Fruit fly (Drosophila melanogaster) whole organism, embryonic: ENCODE measurements around the gene Mst77F.
A peak's percentile ranks its signal among the peaks of the same experiment; 100 is the strongest.

ENCODE experiments used
- CG10959 ChIP-seq: fragments of 200-800 bp; sonication (Bioruptor generic); IDR thresholded peaks from 2 replicates; pipeline ENCODE4 v1.3.6; 2022; ENCODE audit warnings: missing biosample characterization, missing genetic modification characterization
- CG10979 ChIP-seq: fragments of 200-800 bp; sonication (Bioruptor generic); optimal IDR thresholded peaks from 2 replicates; lab custom pipeline; 2018; ENCODE audit warnings: missing biosample characterization, mild to moderate bottlenecking, missing genetic modification characterization, moderate library complexity
- CG11398 ChIP-seq: fragments of 200-800 bp; sonication (Bioruptor generic); optimal IDR thresholded peaks from 2 replicates; lab custom pipeline; 2016; ENCODE audit warnings: missing biosample characterization, missing genetic modification characterization
- CG13123 ChIP-seq: fragments of 200-800 bp; sonication (Bioruptor generic); optimal IDR thresholded peaks from 2 replicates; lab custom pipeline; 2016; ENCODE audit warnings: missing biosample characterization, missing genetic modification characterization
- CG13287 ChIP-seq: fragments of 200-800 bp; sonication (Bioruptor generic); IDR thresholded peaks from 2 replicates; pipeline ENCODE4 v1.3.6; 2022; ENCODE audit warnings: missing biosample characterization, missing genetic modification characterization; ENCODE audit not compliant: partially characterized antibody
- CG13424 ChIP-seq: fragments of 200-800 bp; sonication (Bioruptor generic); optimal IDR thresholded peaks from 2 replicates; lab custom pipeline; 2019; ENCODE audit warnings: missing biosample characterization, mild to moderate bottlenecking, missing genetic modification characterization, moderate library complexity
- CG15011 ChIP-seq: fragments of 200-800 bp; sonication (Bioruptor generic); optimal IDR thresholded peaks from 3 replicates; lab custom pipeline; 2018; ENCODE audit warnings: missing biosample characterization, mild to moderate bottlenecking, missing genetic modification characterization
- CG15073 ChIP-seq: fragments of 200-800 bp; sonication (Bioruptor generic); optimal IDR thresholded peaks from 2 replicates; lab custom pipeline; 2016; ENCODE audit warnings: missing biosample characterization, missing genetic modification characterization
- CG1529 ChIP-seq: fragments of 200-800 bp; sonication (Bioruptor generic); optimal IDR thresholded peaks from 3 replicates; lab custom pipeline; 2018; ENCODE audit warnings: missing biosample characterization, missing genetic modification characterization
- CG15479 ChIP-seq: fragments of 200-800 bp; sonication (Bioruptor generic); optimal IDR thresholded peaks from 3 replicates; lab custom pipeline; 2019; ENCODE audit warnings: missing biosample characterization, mild to moderate bottlenecking, missing genetic modification characterization, moderate library complexity
- CG16813 ChIP-seq: fragments of 200-800 bp; sonication (Bioruptor generic); IDR thresholded peaks from 3 replicates; pipeline ENCODE4 v1.3.6; 2022; ENCODE audit warnings: missing biosample characterization, missing genetic modification characterization; ENCODE audit not compliant: partially characterized antibody
- CG1792 ChIP-seq: fragments of 200-800 bp; sonication (Bioruptor generic); optimal IDR thresholded peaks from 2 replicates; lab custom pipeline; 2016; ENCODE audit warnings: missing biosample characterization, missing genetic modification characterization
- CG2116 ChIP-seq: fragments of 200-800 bp; sonication (Bioruptor generic); optimal IDR thresholded peaks from 3 replicates; lab custom pipeline; 2018; ENCODE audit warnings: missing biosample characterization, mild to moderate bottlenecking, missing genetic modification characterization
- CG30020 ChIP-seq: fragments of 200-800 bp; optimal IDR thresholded peaks from 2 replicates; lab custom pipeline; 2019; ENCODE audit warnings: missing biosample characterization, mild to moderate bottlenecking, missing genetic modification characterization, moderate library complexity
- CG3281 ChIP-seq: fragments of 200-800 bp; sonication (Bioruptor generic); optimal IDR thresholded peaks from 3 replicates; lab custom pipeline; 2017; ENCODE audit warnings: missing biosample characterization, mild to moderate bottlenecking, missing genetic modification characterization
- CG43689 ChIP-seq: fragments of 200-800 bp; sonication (Bioruptor generic); IDR thresholded peaks from 2 replicates; pipeline ENCODE4 v1.3.6; 2022; ENCODE audit warnings: missing biosample characterization, missing genetic modification characterization
- CG6175 ChIP-seq: fragments of 200-800 bp; sonication (Bioruptor generic); IDR thresholded peaks from 3 replicates; pipeline ENCODE4 v1.3.6; 2022; ENCODE audit warnings: missing biosample characterization, missing genetic modification characterization
- CG8388 ChIP-seq: fragments of 200-800 bp; sonication (Bioruptor generic); optimal IDR thresholded peaks from 2 replicates; lab custom pipeline; 2019; ENCODE audit warnings: missing biosample characterization, mild to moderate bottlenecking, missing genetic modification characterization, moderate library complexity
- CG9437 ChIP-seq: fragments of 200-800 bp; sonication (Bioruptor generic); optimal IDR thresholded peaks from 2 replicates; lab custom pipeline; 2018; ENCODE audit warnings: missing biosample characterization, mild to moderate bottlenecking, missing genetic modification characterization
- Dbx ChIP-seq: fragments of 200-800 bp; sonication (Bioruptor generic); IDR thresholded peaks from 3 replicates; pipeline ENCODE4 v1.3.6; 2022; ENCODE audit warnings: missing biosample characterization, missing genetic modification characterization
- Dll ChIP-seq: fragments of 200-800 bp; sonication (Bioruptor generic); IDR thresholded peaks from 4 replicates; pipeline ENCODE4 v1.3.6; 2022; ENCODE audit warnings: missing biosample characterization, missing genetic modification characterization; ENCODE audit not compliant: partially characterized antibody
- Ets97D ChIP-seq: fragments of 200-800 bp; sonication (Bioruptor generic); optimal IDR thresholded peaks from 3 replicates; lab custom pipeline; 2016; ENCODE audit warnings: missing biosample characterization, missing genetic modification characterization
- Gsc ChIP-seq: fragments of 200-800 bp; sonication (Bioruptor generic); IDR thresholded peaks from 2 replicates; pipeline ENCODE4 v1.3.6; 2022; ENCODE audit warnings: missing biosample characterization, missing genetic modification characterization
- Hey ChIP-seq: fragments of 200-800 bp; sonication (Bioruptor generic); optimal IDR thresholded peaks from 3 replicates; lab custom pipeline; 2018; ENCODE audit warnings: missing biosample characterization, mild to moderate bottlenecking, missing genetic modification characterization
- Hsf ChIP-seq: fragments of 200-800 bp; sonication (Bioruptor generic); optimal IDR thresholded peaks from 3 replicates; lab custom pipeline; 2016; ENCODE audit warnings: missing biosample characterization, missing genetic modification characterization
- Lim3 ChIP-seq: fragments of 200-800 bp; sonication (Bioruptor generic); IDR thresholded peaks from 2 replicates; pipeline ENCODE4 v1.3.6; 2022; ENCODE audit warnings: missing biosample characterization, missing genetic modification characterization
- Six4 ChIP-seq: fragments of 200-800 bp; sonication (Bioruptor generic); optimal IDR thresholded peaks from 2 replicates; lab custom pipeline; 2016; ENCODE audit warnings: missing biosample characterization, missing genetic modification characterization
- Usf ChIP-seq: fragments of 200-800 bp; sonication (Bioruptor generic); optimal IDR thresholded peaks from 2 replicates; lab custom pipeline; 2017; ENCODE audit warnings: missing genotype, missing biosample characterization, missing genetic modification characterization
- ara ChIP-seq: fragments of 200-800 bp; sonication (Bioruptor generic); IDR thresholded peaks from 2 replicates; pipeline ENCODE4 v1.3.6; 2022; ENCODE audit warnings: missing biosample characterization, missing genetic modification characterization
- chm ChIP-seq: fragments of 200-800 bp; sonication (Bioruptor generic); IDR thresholded peaks from 2 replicates; pipeline ENCODE4 v1.3.6; 2022; ENCODE audit warnings: missing biosample characterization, missing genetic modification characterization
- chn ChIP-seq: fragments of 200-800 bp; sonication (Bioruptor generic); optimal IDR thresholded peaks from 2 replicates; lab custom pipeline; 2016; ENCODE audit warnings: missing biosample characterization, missing genetic modification characterization
- crc ChIP-seq: fragments of 200-800 bp; sonication (Bioruptor generic); optimal IDR thresholded peaks from 2 replicates; lab custom pipeline; 2016; ENCODE audit warnings: missing biosample characterization, missing genetic modification characterization
- dimm ChIP-seq: fragments of 200-800 bp; sonication (Bioruptor generic); IDR thresholded peaks from 2 replicates; pipeline ENCODE4 v1.3.6; 2022; ENCODE audit warnings: missing biosample characterization, missing genetic modification characterization
- disco-r ChIP-seq: fragments of 200-800 bp; sonication (Bioruptor generic); optimal IDR thresholded peaks from 2 replicates; lab custom pipeline; 2016; ENCODE audit warnings: missing biosample characterization, missing genetic modification characterization
- fd102C ChIP-seq: fragments of 200-800 bp; sonication (Bioruptor generic); optimal IDR thresholded peaks from 2 replicates; lab custom pipeline; 2018; ENCODE audit warnings: missing biosample characterization, mild to moderate bottlenecking, missing genetic modification characterization, moderate library complexity
- ftz-f1 ChIP-seq: fragments of 200-800 bp; sonication (Bioruptor generic); optimal IDR thresholded peaks from 2 replicates; lab custom pipeline; 2016; ENCODE audit warnings: missing biosample characterization, missing genetic modification characterization
- gcm2 ChIP-seq: fragments of 200-800 bp; sonication (Bioruptor generic); optimal IDR thresholded peaks from 2 replicates; lab custom pipeline; 2016; ENCODE audit warnings: missing biosample characterization, missing genetic modification characterization
- gfzf ChIP-seq: fragments of 200-800 bp; sonication (Bioruptor generic); optimal IDR thresholded peaks from 2 replicates; lab custom pipeline; 2016; ENCODE audit warnings: missing biosample characterization, mild to moderate bottlenecking, missing genetic modification characterization, moderate library complexity
- hth ChIP-seq: fragments of >200 bp; optimal IDR thresholded peaks from 2 replicates; lab custom pipeline; 2017; ENCODE audit warnings: inconsistent platforms
- ken ChIP-seq: fragments of 200-800 bp; sonication (Bioruptor generic); IDR thresholded peaks from 3 replicates; pipeline ENCODE4 v1.3.6; 2022; ENCODE audit warnings: missing biosample characterization, missing genetic modification characterization
- knrl ChIP-seq: fragments of 200-800 bp; sonication (Bioruptor generic); IDR thresholded peaks from 3 replicates; pipeline ENCODE4 v1.3.6; 2022; ENCODE audit warnings: missing biosample characterization, missing genetic modification characterization; ENCODE audit not compliant: partially characterized antibody
- nau ChIP-seq: fragments of 200-800 bp; sonication (Bioruptor generic); optimal IDR thresholded peaks from 3 replicates; lab custom pipeline; 2017; ENCODE audit warnings: missing biosample characterization, mild to moderate bottlenecking, missing genetic modification characterization, missing genetic modification reagents
- nom ChIP-seq: fragments of 200-800 bp; sonication (Bioruptor generic); optimal IDR thresholded peaks from 2 replicates; lab custom pipeline; 2017; ENCODE audit warnings: missing biosample characterization, missing genetic modification characterization, mild to moderate bottlenecking, moderate library complexity, missing genetic modification reagents
- odd ChIP-seq: fragments of 200-800 bp; sonication (Bioruptor generic); optimal IDR thresholded peaks from 2 replicates; lab custom pipeline; 2017; ENCODE audit warnings: missing biosample characterization, mild to moderate bottlenecking, missing genetic modification characterization
- pb ChIP-seq: fragments of 200-800 bp; sonication (Bioruptor generic); optimal IDR thresholded peaks from 3 replicates; lab custom pipeline; 2016; ENCODE audit warnings: missing biosample characterization, missing genetic modification characterization
- phol ChIP-seq: fragments of 200-800 bp; sonication (Bioruptor generic); optimal IDR thresholded peaks from 3 replicates; lab custom pipeline; 2018; ENCODE audit warnings: missing biosample characterization, mild to moderate bottlenecking, missing genetic modification characterization, moderate library complexity
- sim ChIP-seq: fragments of 200-800 bp; sonication (Bioruptor generic); IDR thresholded peaks from 2 replicates; pipeline ENCODE4 v1.3.6; 2022; ENCODE audit warnings: missing biosample characterization, missing genetic modification characterization
- sr ChIP-seq: fragments of 200-800 bp; sonication (Bioruptor generic); IDR thresholded peaks from 3 replicates; pipeline ENCODE4 v1.3.6; 2022; ENCODE audit warnings: missing biosample characterization, missing genetic modification characterization
- trh ChIP-seq: fragments of 200-800 bp; sonication (Bioruptor generic); optimal IDR thresholded peaks from 2 replicates; lab custom pipeline; 2016; ENCODE audit warnings: missing biosample characterization, missing genetic modification characterization
- ttk ChIP-seq: fragments of 200-800 bp; sonication (Bioruptor generic); IDR thresholded peaks from 2 replicates; pipeline ENCODE4 v2.1.2; 2022; ENCODE audit warnings: missing biosample characterization, missing genetic modification characterization
- vvl ChIP-seq: fragments of 200-800 bp; sonication (Bioruptor generic); IDR thresholded peaks from 2 replicates; pipeline ENCODE4 v1.3.6; 2022; ENCODE audit warnings: missing biosample characterization, missing genetic modification characterization
- wor ChIP-seq: fragments of 200-800 bp; sonication (Bioruptor generic); IDR thresholded peaks from 2 replicates; pipeline ENCODE4 v1.3.6; 2022; ENCODE audit warnings: missing biosample characterization, missing genetic modification characterization
- z ChIP-seq: fragments of 200-800 bp; sonication (Bioruptor generic); IDR thresholded peaks from 3 replicates; pipeline ENCODE4 v1.3.6; 2022; ENCODE audit warnings: missing biosample characterization, missing genetic modification characterization

Mst77F gene

DNA sequence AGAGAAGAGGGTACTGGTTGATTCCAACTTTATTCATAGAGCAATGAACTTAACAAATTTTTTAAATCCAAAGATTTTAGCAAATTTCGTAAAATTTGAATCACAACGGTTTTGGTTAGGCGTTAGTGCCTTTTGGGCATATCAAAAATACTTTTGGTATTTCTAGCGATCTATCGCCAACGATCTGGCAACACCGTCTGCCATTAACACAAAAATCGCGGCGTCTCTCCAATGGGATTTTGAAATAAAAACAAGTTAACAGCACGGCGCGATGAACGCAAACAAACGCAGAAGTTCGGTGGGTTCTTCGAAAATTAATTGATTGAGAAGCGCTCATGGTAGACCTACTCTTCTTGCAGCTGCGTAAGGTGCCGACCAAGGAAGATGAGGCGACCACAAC, 17.6 kb downstream of the Mst77F start, which contains the start of gene Spc105R (continued):
- TF ChIP-seq CG8388 (GFP tag; lab: Kevin White, UChicago) (no peak), Ets97D (peak; percentile 86), gfzf (GFP tag; lab: Kevin White, UChicago) (peak; percentile 86), ken (GFP tag; lab: Robert Waterston, UW) (no peak), chn (no peak), CG15073 (GFP tag; lab: Kevin White, UChicago) (no peak), Hey (tag; lab: Kevin White, UChicago) (no peak), CG13287 (GFP tag; lab: Robert Waterston, UW) (peak; percentile 56; the same call in 1 of the 2 replicates), CG13424 (no peak), ftz-f1 (GFP tag; lab: Kevin White, UChicago) (no peak), CG15479 (GFP tag; lab: Kevin White, UChicago) (no peak), crc (GFP tag; lab: Kevin White, UChicago) (no peak), CG11398 (GFP tag; lab: Kevin White, UChicago) (no peak), CG43689 (GFP tag; lab: Robert Waterston, UW) (no peak), CG10979 (no peak), Six4 (GFP tag; lab: Kevin White, UChicago) (no peak), Usf (no peak), wor (no peak), fd102C (GFP tag; lab: Kevin White, UChicago) (no peak), ara (GFP tag; lab: Robert Waterston, UW) (no peak), nom (no peak), Hsf (no peak), ttk (GFP tag; lab: Robert Waterston, UW) (no peak), nau (GFP tag; lab: Kevin White, UChicago) (no peak), CG2116 (GFP tag; lab: Kevin White, UChicago) (peak; percentile 32), knrl (GFP tag; lab: Robert Waterston, UW) (0 out of 3 replicates have a peak, but pooled peaks have one; percentile 12), z (no peak), Dll (GFP tag; lab: Robert Waterston, UW) (peak; percentile 53; the same call in 2 of the 4 replicates), odd (GFP tag; lab: Kevin White, UChicago) (no peak), CG10959 (no peak), CG9437 (GFP tag; lab: Kevin White, UChicago) (no peak), CG3281 (GFP tag; lab: Kevin White, UChicago) (no peak), Lim3 (no peak), vvl (GFP tag; lab: Robert Waterston, UW) (no peak), trh (no peak), sim (GFP tag; lab: Robert Waterston, UW) (no peak), disco-r (no peak)

DNA sequence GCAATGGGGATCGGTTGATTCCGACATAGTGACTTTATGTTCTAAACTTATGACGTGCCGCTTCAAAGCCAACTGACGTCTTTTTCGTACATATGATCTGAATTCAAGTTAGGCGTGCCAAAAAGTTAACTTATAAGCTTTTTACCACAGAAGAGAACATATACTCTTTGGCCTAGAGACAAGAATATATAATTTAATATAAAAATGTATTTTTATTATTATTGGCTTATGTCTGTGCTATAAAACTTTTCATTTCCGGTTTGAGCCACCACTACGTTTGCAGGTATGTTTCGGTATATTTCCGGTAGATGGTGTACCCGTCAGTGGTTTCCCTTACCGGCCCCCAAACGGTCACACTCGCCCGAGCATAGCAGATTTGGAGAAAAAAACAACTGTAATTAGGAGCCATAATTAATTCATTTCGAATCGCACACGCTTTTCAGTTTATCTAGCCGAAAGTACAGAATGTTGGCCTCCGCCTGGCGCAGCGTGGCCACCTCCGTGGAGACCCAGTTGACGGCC, 19.4 kb downstream of the Mst77F start, which contains the start of the genes CG3698 and tzn:
CG3698 (minus strand) TSS at position 51 of the 522 bp plus-strand sequence.
tzn (plus strand) TSS at position 321 of the 522 bp plus-strand sequence.
- peak; percentile 94 for TF ChIP-seq phol
- TF ChIP-seq dimm (GFP tag; lab: Robert Waterston, UW), result peak; percentile 83
- TF ChIP-seq sr, result peak; percentile 88
- peak; percentile 66 for TF ChIP-seq CG30020 (tag; lab: Kevin White, UChicago)
- peak; percentile 87 for TF ChIP-seq CG15011 (GFP tag; lab: Kevin White, UChicago)
- TF ChIP-seq nau (GFP tag; lab: Kevin White, UChicago), result no peak
- peak; percentile 87 for TF ChIP-seq pb
- TF ChIP-seq hth, result no peak
- TF ChIP-seq Dbx (GFP tag; lab: Robert Waterston, UW), result peak; percentile 93
- TF ChIP-seq CG1792, result peak; percentile 68
- TF ChIP-seq gcm2 (GFP tag; lab: Kevin White, UChicago), result peak; percentile 58
- no peak for TF ChIP-seq CG16813
- TF ChIP-seq Gsc (GFP tag; lab: Robert Waterston, UW), result no peak
- TF ChIP-seq chm, result peak; percentile 97
- TF ChIP-seq CG6175 (GFP tag; lab: Robert Waterston, UW), result peak; percentile 94
- peak; percentile 88 for TF ChIP-seq CG1529 (GFP tag; lab: Kevin White, UChicago)
- peak; percentile 94 for TF ChIP-seq trh
- peak; percentile 89 for TF ChIP-seq CG13123
